Worm (Caenorhabditis elegans): ENCODE data around the gene elb-1.

DNA sequence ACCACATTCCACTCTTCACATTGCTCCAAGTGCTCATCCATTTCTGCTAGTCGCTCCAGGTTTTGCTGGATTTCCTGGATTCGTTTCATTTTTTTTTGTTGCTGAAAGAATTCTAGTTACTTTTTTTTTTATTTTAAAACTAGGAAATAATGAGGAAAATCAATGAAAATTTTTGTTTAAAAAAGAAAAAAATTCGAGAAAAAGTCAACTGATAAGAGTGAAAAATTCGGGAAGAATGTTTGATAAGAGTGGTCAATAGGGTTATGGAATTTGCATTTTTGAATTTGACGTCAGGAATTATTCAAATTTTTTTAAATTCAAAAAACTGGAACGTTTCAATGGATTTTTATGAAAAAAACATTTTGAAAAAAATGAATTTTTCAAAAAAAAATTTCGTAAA is 7.3 kb upstream of the elb-1 start, which contains the start of gene Y41C4A.12:
- TF ChIP-seq lsy-2 (tag; optimal IDR thresholded peaks at IDR 0.05) = no peak
- no peak for TF ChIP-seq nhr-11 (tag; optimal IDR thresholded peaks at IDR 0.05)
- no peak for TF ChIP-seq aly-2 (tag; optimal IDR thresholded peaks at IDR 0.05)
- no peak for TF ChIP-seq ctbp-1 (GFP tag; IDR thresholded peaks at IDR 0.05)
- no peak for TF ChIP-seq Y75B8A.6 (GFP tag; IDR thresholded peaks at IDR 0.05)
- no peak for TF ChIP-seq dpl-1 (GFP tag; optimal IDR thresholded peaks at IDR 0.05)
- TF ChIP-seq tra-1 (GFP tag; IDR thresholded peaks at IDR 0.05) = no peak
- TF ChIP-seq dmd-6 (GFP tag; IDR thresholded peaks at IDR 0.05) = no peak
- TF ChIP-seq snpc-4 (tag; optimal IDR thresholded peaks at IDR 0.05) = no peak
- TF ChIP-seq D1046.2 (GFP tag; IDR thresholded peaks at IDR 0.05) = no peak
- no peak for TF ChIP-seq nhr-237 (tag; optimal IDR thresholded peaks at IDR 0.05)
- no peak for TF ChIP-seq ztf-11 (tag; optimal IDR thresholded peaks at IDR 0.05)

Measured in whole organism, L4 larva.